Fruit fly (Drosophila melanogaster): Measurements from ENCODE around the gene CG15452.

DNA sequence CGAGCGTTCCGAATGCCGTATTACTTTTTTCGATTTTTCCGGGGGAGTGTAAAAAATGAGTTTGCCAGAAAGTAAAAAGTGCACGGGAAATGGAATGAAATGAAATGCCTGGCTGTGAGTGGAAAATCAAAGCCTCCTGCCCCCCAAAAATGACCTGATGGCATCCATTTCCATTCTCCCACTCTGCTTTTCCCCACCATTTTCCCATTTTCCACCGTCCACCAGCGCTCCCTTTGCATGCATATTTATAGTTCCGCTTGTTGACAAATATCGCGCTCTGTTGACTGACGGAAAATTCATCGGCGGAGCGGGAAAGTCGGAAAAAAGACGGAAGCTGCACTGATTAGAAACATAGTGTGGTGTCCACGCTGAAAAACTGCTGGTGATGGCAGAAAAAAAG is at the start of gene CG15452:
- TF ChIP-seq CG1620 (GFP tag; optimal IDR thresholded peaks at IDR 0.05): no peak
- TF ChIP-seq CG14711 (tag; optimal IDR thresholded peaks at IDR 0.05): no peak
- no peak for TF ChIP-seq CG7045 (GFP tag; optimal IDR thresholded peaks at IDR 0.05)
- TF ChIP-seq ovo (GFP tag; optimal IDR thresholded peaks at IDR 0.05): no peak
- no peak for TF ChIP-seq Crg-1 (GFP tag; optimal IDR thresholded peaks at IDR 0.05)

Measured in whole organism, adult.